Fruit fly (Drosophila melanogaster) whole organism, embryonic: ENCODE data around the gene Dhod.
A peak's percentile ranks its signal among the peaks of the same experiment; 100 is the strongest.

Source experiments
- Atf-2 ChIP-seq: fragments of 200-800 bp; sonication (Bioruptor generic); optimal IDR thresholded peaks from 2 replicates; lab custom pipeline; 2016; ENCODE audit warnings: missing biosample characterization, missing genetic modification characterization
- CG10366 ChIP-seq: fragments of 200-800 bp; sonication (Bioruptor generic); IDR thresholded peaks from 2 replicates; pipeline ENCODE4 v1.3.6; 2022; ENCODE audit warnings: missing biosample characterization, missing genetic modification characterization
- CG10979 ChIP-seq: fragments of 200-800 bp; sonication (Bioruptor generic); optimal IDR thresholded peaks from 2 replicates; lab custom pipeline; 2018; ENCODE audit warnings: missing biosample characterization, mild to moderate bottlenecking, missing genetic modification characterization, moderate library complexity
- CG13123 ChIP-seq: fragments of 200-800 bp; sonication (Bioruptor generic); optimal IDR thresholded peaks from 2 replicates; lab custom pipeline; 2016; ENCODE audit warnings: missing biosample characterization, missing genetic modification characterization
- CG17328 ChIP-seq: fragments of 200-800 bp; sonication (Bioruptor generic); IDR thresholded peaks from 2 replicates; pipeline ENCODE4 v1.3.6; 2022; ENCODE audit warnings: missing biosample characterization, missing genetic modification characterization
- CG17359 ChIP-seq: fragments of 200-800 bp; sonication (Bioruptor generic); optimal IDR thresholded peaks from 3 replicates; lab custom pipeline; 2018; ENCODE audit warnings: missing biosample characterization, mild to moderate bottlenecking, missing genetic modification characterization, moderate library complexity
- CG18262 ChIP-seq: fragments of 200-800 bp; optimal IDR thresholded peaks from 3 replicates; lab custom pipeline; 2019; ENCODE audit warnings: missing biosample characterization, mild to moderate bottlenecking, missing genetic modification characterization, moderate library complexity
- CG2116 ChIP-seq: fragments of 200-800 bp; sonication (Bioruptor generic); optimal IDR thresholded peaks from 3 replicates; lab custom pipeline; 2018; ENCODE audit warnings: missing biosample characterization, mild to moderate bottlenecking, missing genetic modification characterization
- CG2889 ChIP-seq: fragments of 200-800 bp; sonication (Bioruptor generic); IDR thresholded peaks from 3 replicates; pipeline ENCODE4 v1.3.6; 2022; ENCODE audit warnings: missing biosample characterization, missing genetic modification characterization
- CG31441 ChIP-seq: fragments of 200-800 bp; sonication (Bioruptor generic); IDR thresholded peaks from 2 replicates; pipeline ENCODE4 v1.3.6; 2022; ENCODE audit warnings: missing biosample characterization, missing genetic modification characterization
- CG3995 ChIP-seq: fragments of 200-800 bp; sonication (Bioruptor generic); optimal IDR thresholded peaks from 3 replicates; lab custom pipeline; 2016; ENCODE audit warnings: missing biosample characterization, missing genetic modification characterization
- CG6272 ChIP-seq: fragments of 200-800 bp; sonication (Bioruptor generic); IDR thresholded peaks from 2 replicates; pipeline ENCODE4 v1.3.6; 2022; ENCODE audit warnings: missing biosample characterization, missing genetic modification characterization
- CG7928 ChIP-seq: fragments of 200-800 bp; sonication (Bioruptor generic); optimal IDR thresholded peaks from 2 replicates; lab custom pipeline; 2017; ENCODE audit warnings: missing biosample characterization, mild to moderate bottlenecking, missing genetic modification characterization
- CG8281 ChIP-seq: fragments of 200-800 bp; sonication (Bioruptor generic); optimal IDR thresholded peaks from 2 replicates; lab custom pipeline; 2018; ENCODE audit warnings: missing biosample characterization, mild to moderate bottlenecking, missing genetic modification characterization, moderate library complexity
- CG8359 ChIP-seq: fragments of 200-800 bp; sonication (Bioruptor generic); optimal IDR thresholded peaks from 2 replicates; lab custom pipeline; 2017; ENCODE audit warnings: missing biosample characterization, mild to moderate bottlenecking, missing genetic modification characterization, borderline replicate concordance
- CG8478 ChIP-seq: fragments of >200 bp; optimal IDR thresholded peaks from 2 replicates; lab custom pipeline; 2018
- CG9437 ChIP-seq: fragments of 200-800 bp; sonication (Bioruptor generic); optimal IDR thresholded peaks from 2 replicates; lab custom pipeline; 2018; ENCODE audit warnings: missing biosample characterization, mild to moderate bottlenecking, missing genetic modification characterization
- CG9727 ChIP-seq: fragments of 200-800 bp; sonication (Bioruptor generic); optimal IDR thresholded peaks from 3 replicates; lab custom pipeline; 2017; ENCODE audit warnings: missing biosample characterization, mild to moderate bottlenecking, missing genetic modification characterization
- CG9932 ChIP-seq: fragments of 200-800 bp; sonication (Bioruptor generic); IDR thresholded peaks from 2 replicates; pipeline ENCODE4 v1.3.6; 2022; ENCODE audit warnings: missing biosample characterization, missing genetic modification characterization
- Chrac-16 ChIP-seq: fragments of 200-800 bp; sonication (Bioruptor generic); optimal IDR thresholded peaks from 3 replicates; lab custom pipeline; 2016; ENCODE audit warnings: missing biosample characterization, missing genetic modification characterization
- Dbx ChIP-seq: fragments of 200-800 bp; sonication (Bioruptor generic); IDR thresholded peaks from 3 replicates; pipeline ENCODE4 v1.3.6; 2022; ENCODE audit warnings: missing biosample characterization, missing genetic modification characterization
- Eip74EF ChIP-seq, 2 experiments: fragments of 200-800 bp in 1 of 2; fragments of >200 bp in 1 of 2; sonication (Bioruptor generic) in 1 of 2; optimal IDR thresholded peaks; 2 replicates each; lab custom pipeline; 2017 to 2019; ENCODE audit warnings: missing biosample characterization in 2 of 2, missing genetic modification characterization in 2 of 2, mild to moderate bottlenecking in 1 of 2, moderate library complexity in 1 of 2
- Gug ChIP-seq: fragments of 200-800 bp; sonication (Bioruptor generic); IDR thresholded peaks from 4 replicates; pipeline ENCODE4 v1.3.6; 2022; ENCODE audit warnings: missing biosample characterization, missing genetic modification characterization
- Hmx ChIP-seq: fragments of 200-800 bp; sonication (Bioruptor generic); optimal IDR thresholded peaks from 2 replicates; lab custom pipeline; 2016; ENCODE audit warnings: missing biosample characterization, missing genetic modification characterization
- Lim3 ChIP-seq: fragments of 200-800 bp; sonication (Bioruptor generic); IDR thresholded peaks from 2 replicates; pipeline ENCODE4 v1.3.6; 2022; ENCODE audit warnings: missing biosample characterization, missing genetic modification characterization
- MTF-1 ChIP-seq: fragments of 200-800 bp; sonication (Bioruptor generic); optimal IDR thresholded peaks from 2 replicates; lab custom pipeline; 2018; ENCODE audit warnings: missing biosample characterization, mild to moderate bottlenecking, missing genetic modification characterization, borderline replicate concordance
- NC2α ChIP-seq: fragments of 200-800 bp; sonication (Bioruptor generic); optimal IDR thresholded peaks from 2 replicates; lab custom pipeline; 2016; ENCODE audit warnings: missing biosample characterization, missing genetic modification characterization
- Optix ChIP-seq: fragments of 200-800 bp; sonication (Bioruptor generic); IDR thresholded peaks from 3 replicates; pipeline ENCODE4 v1.3.6; 2022; ENCODE audit warnings: missing biosample characterization, missing genetic modification characterization
- Sox100B ChIP-seq: fragments of 200-800 bp; sonication (Bioruptor generic); optimal IDR thresholded peaks from 3 replicates; lab custom pipeline; 2018; ENCODE audit warnings: missing biosample characterization, mild to moderate bottlenecking, missing genetic modification characterization
- bsh ChIP-seq, 2 experiments: fragments of 200-800 bp; sonication (Bioruptor generic); optimal IDR thresholded peaks; 2 replicates each; lab custom pipeline; 2017 to 2018; ENCODE audit warnings: mild to moderate bottlenecking in 2 of 2, missing biosample characterization in 2 of 2, missing genetic modification characterization in 2 of 2, moderate library complexity in 1 of 2
- cad ChIP-seq: fragments of >200 bp; optimal IDR thresholded peaks from 2 replicates; lab custom pipeline; 2017; ENCODE audit warnings: missing biosample characterization, missing genetic modification characterization
- ci ChIP-seq: fragments of 200-800 bp; sonication (Bioruptor generic); IDR thresholded peaks from 3 replicates; pipeline ENCODE4 v1.3.6; 2022; ENCODE audit warnings: missing biosample characterization, missing genetic modification characterization
- crc ChIP-seq: fragments of 200-800 bp; sonication (Bioruptor generic); optimal IDR thresholded peaks from 2 replicates; lab custom pipeline; 2016; ENCODE audit warnings: missing biosample characterization, missing genetic modification characterization
- danr ChIP-seq: fragments of 200-800 bp; sonication (Bioruptor generic); IDR thresholded peaks from 2 replicates; pipeline ENCODE4 v1.3.6; 2022; ENCODE audit warnings: missing biosample characterization, missing genetic modification characterization
- fd102C ChIP-seq: fragments of 200-800 bp; sonication (Bioruptor generic); optimal IDR thresholded peaks from 2 replicates; lab custom pipeline; 2018; ENCODE audit warnings: missing biosample characterization, mild to moderate bottlenecking, missing genetic modification characterization, moderate library complexity
- hbn ChIP-seq: fragments of 200-800 bp; sonication (Bioruptor generic); IDR thresholded peaks from 2 replicates; pipeline ENCODE4 v1.3.6; 2022; ENCODE audit warnings: missing biosample characterization, missing genetic modification characterization; ENCODE audit not compliant: partially characterized antibody
- jigr1 ChIP-seq: fragments of 200-800 bp; sonication (Bioruptor generic); IDR thresholded peaks from 3 replicates; pipeline ENCODE4 v1.3.6; 2022; ENCODE audit warnings: missing biosample characterization, missing genetic modification characterization
- jumu ChIP-seq: fragments of 200-800 bp; sonication (Bioruptor generic); optimal IDR thresholded peaks from 3 replicates; lab custom pipeline; 2016; ENCODE audit warnings: missing biosample characterization, missing genetic modification characterization
- maf-S ChIP-seq: fragments of 200-800 bp; sonication (Bioruptor generic); optimal IDR thresholded peaks from 2 replicates; lab custom pipeline; 2016; ENCODE audit warnings: missing biosample characterization, missing genetic modification characterization
- nerfin-1 ChIP-seq: fragments of 200-800 bp; sonication (Bioruptor generic); optimal IDR thresholded peaks from 3 replicates; lab custom pipeline; 2019; ENCODE audit warnings: missing biosample characterization, mild to moderate bottlenecking, missing genetic modification characterization, moderate library complexity
- nom ChIP-seq: fragments of 200-800 bp; sonication (Bioruptor generic); optimal IDR thresholded peaks from 2 replicates; lab custom pipeline; 2017; ENCODE audit warnings: missing biosample characterization, missing genetic modification characterization, mild to moderate bottlenecking, moderate library complexity, missing genetic modification reagents
- pan ChIP-seq, 4 experiments: fragments of >200 bp in 3 of 4; fragments of 200-800 bp in 1 of 4; sonication (Bioruptor generic) in 1 of 4; optimal IDR thresholded peaks in 3 of 4; IDR thresholded peaks in 1 of 4; 2 replicates each; pipeline versions ENCODE4 v1.3.6 to Lab custom; 2017 to 2022; ENCODE audit warnings: missing biosample characterization in 2 of 4, missing genetic modification characterization in 2 of 4, mixed read lengths in 1 of 4
- pzg ChIP-seq: fragments of 200-800 bp; sonication (Bioruptor generic); optimal IDR thresholded peaks from 3 replicates; lab custom pipeline; 2018; ENCODE audit warnings: missing biosample characterization, mild to moderate bottlenecking, missing genetic modification characterization, moderate library complexity
- scrt ChIP-seq: fragments of 200-800 bp; sonication (Bioruptor generic); optimal IDR thresholded peaks from 2 replicates; lab custom pipeline; 2018; ENCODE audit warnings: missing biosample characterization, mild to moderate bottlenecking, missing genetic modification characterization, moderate library complexity
- sna ChIP-seq: fragments of 200-800 bp; sonication (Bioruptor generic); IDR thresholded peaks from 2 replicates; pipeline ENCODE4 v1.3.6; 2022; ENCODE audit warnings: missing biosample characterization, missing genetic modification characterization; ENCODE audit not compliant: partially characterized antibody
- tin ChIP-seq: fragments of 200-800 bp; sonication (Bioruptor generic); optimal IDR thresholded peaks from 3 replicates; lab custom pipeline; 2016; ENCODE audit warnings: missing biosample characterization, missing genetic modification characterization
- yki ChIP-seq: fragments of >200 bp; optimal IDR thresholded peaks from 3 replicates; lab custom pipeline; 2018
- zen2 ChIP-seq: fragments of 200-800 bp; sonication (Bioruptor generic); IDR thresholded peaks from 3 replicates; pipeline ENCODE4 v1.3.6; 2022; ENCODE audit warnings: missing biosample characterization, missing genetic modification characterization; ENCODE audit not compliant: partially characterized antibody

The Dhod gene

dm6 chr3R:8670529-8671491, 18.1 kb upstream of the Dhod start, which contains the start of gene p (continued):
- peak; percentile 26; the same call in 1 of the 2 replicates for TF ChIP-seq CG31441 (GFP tag; lab: Robert Waterston, UW)
- TF ChIP-seq Sox100B (GFP tag; lab: Kevin White, UChicago) = peak; percentile 40
- no peak for TF ChIP-seq CG10366 (GFP tag; lab: Robert Waterston, UW)
- no peak for TF ChIP-seq CG8478
- TF ChIP-seq fd102C (GFP tag; lab: Kevin White, UChicago) = no peak
- peak; percentile 34 for TF ChIP-seq CG10979 (tag; lab: Kevin White, UChicago)
- TF ChIP-seq nom (GFP tag; lab: Kevin White, UChicago) = no peak
- peak; percentile 43 for TF ChIP-seq tin (GFP tag; lab: Kevin White, UChicago)
- TF ChIP-seq ci (GFP tag; lab: Robert Waterston, UW) = peak; percentile 66; the same call in 1 of the 3 replicates
- no peak for TF ChIP-seq Gug
- no peak for TF ChIP-seq Chrac-16
- no peak for TF ChIP-seq Optix (GFP tag; lab: Robert Waterston, UW)
- TF ChIP-seq CG17328 (GFP tag; lab: Robert Waterston, UW) = 0 out of 2 replicates have a peak, but pooled peaks have one; percentile 22
- peak; percentile 71 for TF ChIP-seq CG17359
- no peak for TF ChIP-seq CG8281 (tag; lab: Kevin White, UChicago)
- no peak for TF ChIP-seq Hmx (GFP tag; lab: Kevin White, UChicago)
- TF ChIP-seq Atf-2 (GFP tag; lab: Kevin White, UChicago) = no peak
- peak; percentile 2 for TF ChIP-seq NC2α (GFP tag; lab: Kevin White, UChicago)
- TF ChIP-seq CG8359 (GFP tag; lab: Kevin White, UChicago) = peak; percentile 37
- TF ChIP-seq CG18262 (tag; lab: Kevin White, UChicago) = peak; percentile 41
- TF ChIP-seq Dbx (GFP tag; lab: Robert Waterston, UW) = 0 out of 3 replicates have a peak, but pooled peaks have one; percentile 25
- no peak for TF ChIP-seq jigr1
- peak; percentile 7 for TF ChIP-seq crc (GFP tag; lab: Kevin White, UChicago)
- TF ChIP-seq CG6272 (GFP tag; lab: Robert Waterston, UW) = no peak
- TF ChIP-seq CG2116 (GFP tag; lab: Kevin White, UChicago) = no peak
- TF ChIP-seq CG9727 (GFP tag; lab: Kevin White, UChicago) = peak; percentile 37
- no peak for TF ChIP-seq scrt (GFP tag; lab: Kevin White, UChicago)
- TF ChIP-seq CG2889 = no peak
- TF ChIP-seq maf-S (GFP tag; lab: Kevin White, UChicago) = no peak
- no peak for TF ChIP-seq MTF-1 (GFP tag; lab: Kevin White, UChicago)
- TF ChIP-seq hbn (GFP tag; lab: Robert Waterston, UW) = no peak
- TF ChIP-seq Eip74EF (GFP tag; optimal IDR thresholded peaks at IDR 0.05; lab: Kevin White, UChicago) = peak in 1 of 2 experiments; percentile 50
- no peak for TF ChIP-seq Lim3 (GFP tag; lab: Robert Waterston, UW)
- TF ChIP-seq CG13123 = no peak
- TF ChIP-seq sna (GFP tag; lab: Robert Waterston, UW) = no peak
- no peak for TF ChIP-seq CG9437 (GFP tag; lab: Kevin White, UChicago)
- TF ChIP-seq nerfin-1 (tag; lab: Kevin White, UChicago) = peak; percentile 57
- no peak for TF ChIP-seq cad (GFP tag; lab: Kevin White, UChicago)
- no peak for TF ChIP-seq jumu (GFP tag; lab: Kevin White, UChicago)
- no peak for TF ChIP-seq zen2 (GFP tag; lab: Robert Waterston, UW)
- TF ChIP-seq yki = no peak
- peak; percentile 70 for TF ChIP-seq CG3995 (GFP tag; lab: Kevin White, UChicago)
- peak; percentile 5 for TF ChIP-seq pzg (GFP tag; lab: Kevin White, UChicago)
- TF ChIP-seq danr (GFP tag; lab: Robert Waterston, UW) = no peak
- TF ChIP-seq CG9932 = peak; percentile 51
- TF ChIP-seq pan (optimal IDR thresholded peaks at IDR 0.05; lab: Kevin White, UChicago) = no peak
- peak in 1 of 2 experiments; percentile 45 for TF ChIP-seq pan (GFP tag; optimal IDR thresholded peaks at IDR 0.05 in 1 of 2, IDR thresholded peaks at IDR 0.05 in 1 of 2)
- peak in 1 of 2 experiments; percentile 50 for TF ChIP-seq bsh (GFP tag; optimal IDR thresholded peaks at IDR 0.05; lab: Kevin White, UChicago)
- TF ChIP-seq CG7928 (GFP tag; lab: Kevin White, UChicago) = no peak
